Fruit fly (Drosophila melanogaster) whole organism, prepupa: ENCODE measurements around the gene bru3.

Source experiments
- Blimp-1 ChIP-seq: fragments of 200-800 bp; sonication (Bioruptor generic); optimal IDR thresholded peaks from 3 replicates; lab custom pipeline; 2017; ENCODE audit warnings: missing biosample characterization, missing genetic modification characterization, mild to moderate bottlenecking, moderate library complexity, missing genetic modification reagents
- CG10631 ChIP-seq: fragments of 200-800 bp; sonication (Bioruptor generic); optimal IDR thresholded peaks from 2 replicates; lab custom pipeline; 2016; ENCODE audit warnings: missing biosample characterization, missing genetic modification characterization
- CG11294 ChIP-seq: fragments of 200-800 bp; sonication (Bioruptor generic); IDR thresholded peaks from 2 replicates; pipeline ENCODE4 v1.3.6; 2022; ENCODE audit warnings: missing biosample characterization, missing genetic modification characterization
- CG11762 ChIP-seq: fragments of 200-800 bp; sonication (Bioruptor generic); optimal IDR thresholded peaks from 3 replicates; lab custom pipeline; 2016; ENCODE audit warnings: missing biosample characterization, missing genetic modification characterization; ENCODE audit not compliant: insufficient read depth
- CG11902 ChIP-seq: fragments of 200-800 bp; sonication (Bioruptor generic); optimal IDR thresholded peaks from 3 replicates; lab custom pipeline; 2016; ENCODE audit warnings: missing biosample characterization, missing genetic modification characterization
- CG1621 ChIP-seq: fragments of 200-800 bp; sonication (Bioruptor generic); optimal IDR thresholded peaks from 3 replicates; lab custom pipeline; 2018; ENCODE audit warnings: missing biosample characterization, mild to moderate bottlenecking, missing genetic modification characterization
- CG16779 ChIP-seq: fragments of 200-800 bp; sonication (Bioruptor generic); optimal IDR thresholded peaks from 3 replicates; lab custom pipeline; 2017; ENCODE audit warnings: missing biosample characterization, mild to moderate bottlenecking, missing genetic modification characterization
- CG3032 ChIP-seq: fragments of 200-800 bp; optimal IDR thresholded peaks from 2 replicates; lab custom pipeline; 2019; ENCODE audit warnings: missing biosample characterization, mild to moderate bottlenecking, missing genetic modification characterization, moderate library complexity
- CG31627 ChIP-seq: fragments of 200-800 bp; sonication (Bioruptor generic); optimal IDR thresholded peaks from 3 replicates; lab custom pipeline; 2016; ENCODE audit warnings: missing biosample characterization, missing genetic modification characterization
- CG3919 ChIP-seq: fragments of 200-800 bp; sonication (Bioruptor generic); optimal IDR thresholded peaks from 3 replicates; lab custom pipeline; 2016; ENCODE audit warnings: missing biosample characterization, missing genetic modification characterization
- CG4318 ChIP-seq: fragments of 200-800 bp; sonication (Bioruptor generic); optimal IDR thresholded peaks from 3 replicates; lab custom pipeline; 2017; ENCODE audit warnings: missing biosample characterization, mild to moderate bottlenecking, missing genetic modification characterization
- CG6163 ChIP-seq: fragments of 200-800 bp; sonication (Bioruptor generic); IDR thresholded peaks from 3 replicates; pipeline ENCODE4 v1.3.6; 2022; ENCODE audit warnings: missing biosample characterization, missing genetic modification characterization
- CG6808 ChIP-seq: fragments of 200-800 bp; sonication (Bioruptor generic); optimal IDR thresholded peaks from 3 replicates; lab custom pipeline; 2017; ENCODE audit warnings: missing biosample characterization, missing genetic modification characterization, mild to moderate bottlenecking, moderate library complexity, missing genetic modification reagents
- CG6854 ChIP-seq: fragments of 200-800 bp; sonication (Bioruptor generic); optimal IDR thresholded peaks from 2 replicates; lab custom pipeline; 2017; ENCODE audit warnings: missing biosample characterization, mild to moderate bottlenecking, missing genetic modification characterization
- CG7368 ChIP-seq: fragments of 200-800 bp; sonication (Bioruptor generic); optimal IDR thresholded peaks from 3 replicates; lab custom pipeline; 2016; ENCODE audit warnings: missing biosample characterization, missing genetic modification characterization
- CG8119 ChIP-seq: fragments of 200-800 bp; sonication (Bioruptor generic); IDR thresholded peaks from 3 replicates; pipeline ENCODE4 v1.3.6; 2022; ENCODE audit warnings: missing biosample characterization, missing genetic modification characterization
- CG8319 ChIP-seq: fragments of 200-800 bp; sonication (Bioruptor generic); optimal IDR thresholded peaks from 3 replicates; lab custom pipeline; 2016; ENCODE audit warnings: missing biosample characterization, missing genetic modification characterization
- CG8632 ChIP-seq: fragments of 200-800 bp; sonication (Bioruptor generic); optimal IDR thresholded peaks from 3 replicates; lab custom pipeline; 2016; ENCODE audit warnings: missing biosample characterization, missing genetic modification characterization
- Eip75B ChIP-seq: fragments of 200-800 bp; sonication (Bioruptor generic); optimal IDR thresholded peaks from 3 replicates; lab custom pipeline; 2016; ENCODE audit warnings: missing biosample characterization, missing genetic modification characterization
- Eip93F ChIP-seq: fragments of 200-800 bp; sonication (Bioruptor generic); optimal IDR thresholded peaks from 2 replicates; lab custom pipeline; 2016; ENCODE audit warnings: missing biosample characterization, mild to moderate bottlenecking, missing genetic modification characterization
- Ets96B ChIP-seq: fragments of 200-800 bp; optimal IDR thresholded peaks from 2 replicates; lab custom pipeline; 2019; ENCODE audit warnings: missing biosample characterization, mild to moderate bottlenecking, missing genetic modification characterization, moderate library complexity
- Gug ChIP-seq: fragments of 200-800 bp; sonication (Bioruptor generic); IDR thresholded peaks from 2 replicates; pipeline ENCODE4 v1.3.6; 2022; ENCODE audit warnings: missing biosample characterization, missing genetic modification characterization
- Hr39 ChIP-seq: fragments of 200-800 bp; sonication (Bioruptor generic); optimal IDR thresholded peaks from 2 replicates; lab custom pipeline; 2016; ENCODE audit warnings: missing biosample characterization, missing genetic modification characterization
- Hr4 ChIP-seq: fragments of 200-800 bp; sonication (Bioruptor generic); optimal IDR thresholded peaks from 3 replicates; lab custom pipeline; 2016; ENCODE audit warnings: missing biosample characterization, missing genetic modification characterization
- Lpt ChIP-seq: fragments of 200-800 bp; sonication (Bioruptor generic); optimal IDR thresholded peaks from 3 replicates; lab custom pipeline; 2016; ENCODE audit warnings: missing biosample characterization, missing genetic modification characterization
- OdsH ChIP-seq: fragments of 200-800 bp; sonication (Bioruptor generic); optimal IDR thresholded peaks from 3 replicates; lab custom pipeline; 2016; ENCODE audit warnings: missing biosample characterization, missing genetic modification characterization
- Sox14 ChIP-seq: fragments of 200-800 bp; sonication (Bioruptor generic); optimal IDR thresholded peaks from 3 replicates; lab custom pipeline; 2016; ENCODE audit warnings: missing biosample characterization, missing genetic modification characterization
- achi ChIP-seq: fragments of 200-800 bp; sonication (Bioruptor generic); optimal IDR thresholded peaks from 3 replicates; lab custom pipeline; 2016; ENCODE audit warnings: missing biosample characterization, missing genetic modification characterization
- dsx ChIP-seq: fragments of 200-800 bp; optimal IDR thresholded peaks from 3 replicates; lab custom pipeline; 2019; ENCODE audit warnings: missing biosample characterization, mild to moderate bottlenecking, missing genetic modification characterization, moderate library complexity; ENCODE audit not compliant: poor library complexity, severe bottlenecking
- eg ChIP-seq: fragments of 200-800 bp; sonication (Bioruptor generic); IDR thresholded peaks from 3 replicates; pipeline ENCODE4 v1.3.6; 2022; ENCODE audit warnings: missing biosample characterization, missing genetic modification characterization
- esn ChIP-seq: fragments of 200-800 bp; sonication (Bioruptor generic); optimal IDR thresholded peaks from 2 replicates; lab custom pipeline; 2016; ENCODE audit warnings: missing biosample characterization, mild to moderate bottlenecking, missing genetic modification characterization, moderate library complexity
- fkh ChIP-seq: fragments of 200-800 bp; sonication (Bioruptor generic); optimal IDR thresholded peaks from 3 replicates; lab custom pipeline; 2017; ENCODE audit warnings: missing biosample characterization, mild to moderate bottlenecking, missing genetic modification characterization, moderate library complexity
- net ChIP-seq: fragments of 200-800 bp; sonication (Bioruptor generic); optimal IDR thresholded peaks from 3 replicates; lab custom pipeline; 2016; ENCODE audit warnings: missing biosample characterization, missing genetic modification characterization
- spab ChIP-seq: fragments of 200-800 bp; sonication (Bioruptor generic); optimal IDR thresholded peaks from 2 replicates; lab custom pipeline; 2017; ENCODE audit warnings: missing biosample characterization, mild to moderate bottlenecking, missing genetic modification characterization, missing genetic modification reagents
- ss ChIP-seq, 2 experiments: fragments of 200-800 bp; sonication (Bioruptor generic); optimal IDR thresholded peaks; 2 replicates in 1 of 2; 3 replicates in 1 of 2; lab custom pipeline; 2017 to 2018; ENCODE audit warnings: mild to moderate bottlenecking in 2 of 2, missing biosample characterization in 2 of 2, missing genetic modification characterization in 2 of 2, moderate library complexity in 1 of 2
- svp ChIP-seq: fragments of 200-800 bp; sonication (Bioruptor generic); peaks from one replicate; lab custom pipeline; 2016; ENCODE audit warnings: missing biosample characterization, missing genetic modification characterization
- topi ChIP-seq: fragments of 200-800 bp; sonication (Bioruptor generic); optimal IDR thresholded peaks from 3 replicates; lab custom pipeline; 2016; ENCODE audit warnings: missing biosample characterization, missing genetic modification characterization
- vri ChIP-seq: fragments of 200-800 bp; sonication (Bioruptor generic); optimal IDR thresholded peaks from 3 replicates; lab custom pipeline; 2016; ENCODE audit warnings: missing biosample characterization, mild to moderate bottlenecking, missing genetic modification characterization

The bru3 gene

dm6 chr3L:13803258-13803657, at the start of gene bru3:
Gene bru3 (minus strand): TSS chr3L:13803400.
- TF ChIP-seq Sox14 (GFP tag; lab: Kevin White, UChicago): no peak
- TF ChIP-seq svp (GFP tag; lab: Kevin White, UChicago): peak; percentile 28

- TF ChIP-seq fkh (GFP tag; lab: Kevin White, UChicago): no peak
- no peak for TF ChIP-seq CG8632 (GFP tag; lab: Kevin White, UChicago)
- no peak for TF ChIP-seq vri (GFP tag; lab: Kevin White, UChicago)
- no peak for TF ChIP-seq Hr39
- TF ChIP-seq CG11762: no peak
- no peak for TF ChIP-seq CG10631 (GFP tag; lab: Kevin White, UChicago)
- no peak for TF ChIP-seq CG8119
- TF ChIP-seq Lpt (GFP tag; lab: Kevin White, UChicago): no peak
- no peak for TF ChIP-seq Blimp-1 (GFP tag; lab: Kevin White, UChicago)
- no peak for TF ChIP-seq svp (GFP tag; lab: Kevin White, UChicago)
- TF ChIP-seq, all 60 proteins: peak for 0
Measured at dm6 chr3L:13845754-13846153, 42.6 kb upstream of the bru3 start, which contains the start of gene Hml. Gene Hml (plus strand): TSS chr3L:13846054.

dm6 chr3L:13845292-13845691, 42.1 kb upstream of the bru3 start:
- TF ChIP-seq CG31627 (GFP tag; lab: Kevin White, UChicago) (peak; percentile 1), achi (GFP tag; lab: Kevin White, UChicago) (no peak)

- TF ChIP-seq CG3919 (GFP tag; lab: Kevin White, UChicago) (no peak), CG4318 (GFP tag; lab: Kevin White, UChicago) (no peak), Hr4 (GFP tag; lab: Kevin White, UChicago) (no peak), esn (GFP tag; lab: Kevin White, UChicago) (no peak), topi (GFP tag; lab: Kevin White, UChicago) (no peak), fkh (GFP tag; lab: Kevin White, UChicago) (no peak), ss (GFP tag; optimal IDR thresholded peaks at IDR 0.05; lab: Kevin White, UChicago) (no peak), Eip93F (GFP tag; lab: Kevin White, UChicago) (no peak), CG6163 (GFP tag; lab: Robert Waterston, UW) (no peak), eg (GFP tag; lab: Robert Waterston, UW) (no peak), CG16779 (tag; lab: Kevin White, UChicago) (no peak), vri (GFP tag; lab: Kevin White, UChicago) (no peak), CG7368 (no peak)
Measured at dm6 chr3L:13843356-13843755, 40.2 kb upstream of the bru3 start, which contains the start of gene Tsp68C. Gene Tsp68C (plus strand): TSS chr3L:13843656.

dm6 chr3L:13842917-13843316, 39.7 kb upstream of the bru3 start, which contains the start of gene CG8750:
Gene CG8750 (minus strand): TSS chr3L:13843017.
- TF ChIP-seq CG6808: no peak
- no peak for TF ChIP-seq Blimp-1 (GFP tag; lab: Kevin White, UChicago)
- TF ChIP-seq esn (GFP tag; lab: Kevin White, UChicago): no peak
- TF ChIP-seq Eip75B (GFP tag; lab: Kevin White, UChicago): no peak
- TF ChIP-seq ss (GFP tag; optimal IDR thresholded peaks at IDR 0.05; lab: Kevin White, UChicago): no peak
- no peak for TF ChIP-seq CG16779 (tag; lab: Kevin White, UChicago)
- no peak for TF ChIP-seq net (GFP tag; lab: Kevin White, UChicago)
- TF ChIP-seq topi (GFP tag; lab: Kevin White, UChicago): no peak
- TF ChIP-seq Sox14 (GFP tag; lab: Kevin White, UChicago): no peak
- TF ChIP-seq dsx (GFP tag; lab: Kevin White, UChicago): no peak

dm6 chr3L:13842140-13842539, 38.9 kb upstream of the bru3 start, which contains the start of gene CG8757:
Gene CG8757 (minus strand): TSS chr3L:13842240.
- TF ChIP-seq Hr39: no peak
- no peak for TF ChIP-seq CG11762
- no peak for TF ChIP-seq fkh (GFP tag; lab: Kevin White, UChicago)
- TF ChIP-seq svp (GFP tag; lab: Kevin White, UChicago): no peak
- no peak for TF ChIP-seq CG11294 (GFP tag; lab: Robert Waterston, UW)
- no peak for TF ChIP-seq CG8319
- no peak for TF ChIP-seq CG31627 (GFP tag; lab: Kevin White, UChicago)
- TF ChIP-seq OdsH: no peak
- no peak for TF ChIP-seq spab (GFP tag; lab: Kevin White, UChicago)
- TF ChIP-seq CG11902 (GFP tag; lab: Kevin White, UChicago): no peak
- no peak for TF ChIP-seq Ets96B (tag; lab: Kevin White, UChicago)
- no peak for TF ChIP-seq CG8119
- no peak for TF ChIP-seq CG1621 (tag; lab: Kevin White, UChicago)
- TF ChIP-seq CG16779 (tag; lab: Kevin White, UChicago): no peak
- no peak for TF ChIP-seq dsx (GFP tag; lab: Kevin White, UChicago)
- no peak for TF ChIP-seq Gug
- no peak for TF ChIP-seq CG10631 (GFP tag; lab: Kevin White, UChicago)
- TF ChIP-seq CG3032 (tag; lab: Kevin White, UChicago): no peak
- TF ChIP-seq CG6854: no peak
- TF ChIP-seq, all 60 proteins: peak for 0
